Fruit fly (Drosophila melanogaster) whole organism, pupa: ENCODE results near the gene CG7943.

Experiments
- CG10348 ChIP-seq: fragments of 200-800 bp; sonication (Bioruptor generic); IDR thresholded peaks from 2 replicates; pipeline ENCODE4 v1.3.6; 2022; ENCODE audit warnings: missing biosample characterization, missing genetic modification characterization
- CG12605 ChIP-seq: fragments of 200-800 bp; sonication (Bioruptor generic); IDR thresholded peaks from 2 replicates; pipeline ENCODE4 v1.3.6; 2022; ENCODE audit warnings: missing biosample characterization, missing genetic modification characterization
- CG13204 ChIP-seq: fragments of 200-800 bp; sonication (Bioruptor generic); optimal IDR thresholded peaks from 2 replicates; lab custom pipeline; 2018; ENCODE audit warnings: missing biosample characterization, mild to moderate bottlenecking, missing genetic modification characterization, moderate library complexity
- CG14655 ChIP-seq: fragments of 200-800 bp; sonication (Bioruptor generic); optimal IDR thresholded peaks from 3 replicates; lab custom pipeline; 2017; ENCODE audit warnings: mild to moderate bottlenecking, missing biosample characterization, missing genetic modification reagents, missing genetic modification characterization
- CG15710 ChIP-seq: fragments of 200-800 bp; sonication (Bioruptor generic); optimal IDR thresholded peaks from 2 replicates; lab custom pipeline; 2018; ENCODE audit warnings: missing biosample characterization, mild to moderate bottlenecking, missing genetic modification characterization, moderate library complexity
- CG17806 ChIP-seq: fragments of 200-800 bp; sonication (Bioruptor generic); optimal IDR thresholded peaks from 2 replicates; lab custom pipeline; 2018; ENCODE audit warnings: missing biosample characterization, mild to moderate bottlenecking, missing genetic modification characterization, moderate library complexity
- CG32121 ChIP-seq: fragments of 200-800 bp; sonication (Bioruptor generic); IDR thresholded peaks from 2 replicates; pipeline ENCODE4 v1.3.6; 2022; ENCODE audit warnings: missing biosample characterization, missing genetic modification characterization
- CG34367 ChIP-seq: fragments of 200-800 bp; sonication (Bioruptor generic); optimal IDR thresholded peaks from 2 replicates; lab custom pipeline; 2018; ENCODE audit warnings: missing biosample characterization, mild to moderate bottlenecking, missing genetic modification characterization
- CG4496 ChIP-seq: fragments of 200-800 bp; sonication (Bioruptor generic); IDR thresholded peaks from 3 replicates; pipeline ENCODE4 v1.3.6; 2022; ENCODE audit warnings: missing biosample characterization, missing genetic modification characterization
- CG8159 ChIP-seq: fragments of 200-800 bp; sonication (Bioruptor generic); optimal IDR thresholded peaks from 3 replicates; lab custom pipeline; 2018; ENCODE audit warnings: missing biosample characterization, mild to moderate bottlenecking, missing genetic modification characterization, moderate library complexity
- CG8301 ChIP-seq: fragments of 200-800 bp; sonication (Bioruptor generic); optimal IDR thresholded peaks from 2 replicates; lab custom pipeline; 2018; ENCODE audit warnings: missing biosample characterization, mild to moderate bottlenecking, missing genetic modification characterization
- CG9948 ChIP-seq: fragments of 200-800 bp; sonication (Bioruptor generic); optimal IDR thresholded peaks from 2 replicates; lab custom pipeline; 2018; ENCODE audit warnings: missing biosample characterization, mild to moderate bottlenecking, missing genetic modification characterization, moderate library complexity
- D1 ChIP-seq: fragments of 200-800 bp; sonication (Bioruptor generic); optimal IDR thresholded peaks from 2 replicates; lab custom pipeline; 2018; ENCODE audit warnings: missing biosample characterization, mild to moderate bottlenecking, missing genetic modification characterization, moderate library complexity
- EcR ChIP-seq: fragments of 200-800 bp; sonication (Bioruptor generic); optimal IDR thresholded peaks from 3 replicates; lab custom pipeline; 2019; ENCODE audit warnings: missing biosample characterization, missing genetic modification characterization, mild to moderate bottlenecking, moderate library complexity, missing genetic modification reagents
- Ets98B ChIP-seq: fragments of 200-800 bp; sonication (Bioruptor generic); IDR thresholded peaks from 2 replicates; pipeline ENCODE4 v1.3.6; 2022; ENCODE audit warnings: missing biosample characterization, missing genetic modification characterization
- Pif1A ChIP-seq: fragments of 200-800 bp; sonication (Bioruptor generic); optimal IDR thresholded peaks from 3 replicates; lab custom pipeline; 2016; ENCODE audit warnings: missing biosample characterization, missing genetic modification characterization
- Pif1B ChIP-seq: fragments of 200-800 bp; sonication (Bioruptor generic); optimal IDR thresholded peaks from 3 replicates; lab custom pipeline; 2016; ENCODE audit warnings: missing biosample characterization, missing genetic modification characterization
- Snoo ChIP-seq: fragments of 200-800 bp; sonication (Bioruptor generic); optimal IDR thresholded peaks from 3 replicates; lab custom pipeline; 2017; ENCODE audit warnings: missing biosample characterization, mild to moderate bottlenecking, missing genetic modification characterization, inconsistent platforms
- fd96Ca ChIP-seq: fragments of 200-800 bp; sonication (Bioruptor generic); IDR thresholded peaks from 3 replicates; pipeline ENCODE4 v1.3.6; 2022; ENCODE audit warnings: missing biosample characterization, missing genetic modification characterization
- gl ChIP-seq: fragments of 200-800 bp; sonication (Bioruptor generic); optimal IDR thresholded peaks from 2 replicates; lab custom pipeline; 2018; ENCODE audit warnings: missing biosample characterization, mild to moderate bottlenecking, missing genetic modification characterization
- rn ChIP-seq: fragments of 200-800 bp; sonication (Bioruptor generic); IDR thresholded peaks from 2 replicates; pipeline ENCODE4 v1.3.6; 2022; ENCODE audit warnings: missing biosample characterization, missing genetic modification characterization

The CG7943 gene

DNA sequence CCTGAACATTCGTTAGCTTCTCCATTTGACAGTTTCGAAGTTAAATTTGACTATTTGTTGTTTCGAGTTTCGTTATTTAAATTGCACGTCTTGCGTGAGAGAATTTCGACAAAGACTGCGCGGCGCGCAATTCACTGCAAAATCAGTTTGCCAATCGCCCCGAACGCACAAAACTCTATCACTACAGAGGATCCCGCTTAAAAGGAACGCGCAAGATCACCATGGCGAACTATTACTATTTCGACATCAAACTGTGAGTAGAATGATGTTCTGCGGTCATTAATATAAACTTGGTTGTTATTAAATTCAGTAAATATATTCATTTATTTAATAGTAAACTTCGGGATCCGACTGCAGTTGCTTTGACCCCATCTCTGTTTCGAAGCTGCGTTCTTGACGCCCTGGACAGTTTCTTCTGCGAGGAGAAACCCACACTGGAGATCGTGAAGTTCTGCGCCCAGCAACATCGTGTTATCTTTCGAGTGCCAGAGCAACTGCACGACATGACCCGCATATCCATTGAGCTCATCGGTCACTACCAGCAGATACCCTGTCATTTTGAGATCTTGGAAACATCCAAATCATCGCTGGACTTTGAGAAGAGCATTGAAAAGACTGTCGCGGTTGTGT, 9.8 kb downstream of the CG7943 start, which contains the start of the genes Rpp14b and spn-A:
Gene Rpp14b (plus strand): TSS at position 43 of the 630 bp plus-strand sequence.
Gene spn-A (minus strand): TSS at position 123 of the 630 bp plus-strand sequence.
- TF ChIP-seq CG4496 (GFP tag; lab: Robert Waterston, UW) = no peak
- TF ChIP-seq Snoo (tag; lab: Kevin White, UChicago) = peak; percentile 15
- peak; percentile 21 for TF ChIP-seq CG17806 (tag; lab: Kevin White, UChicago)
- no peak for TF ChIP-seq CG34367 (tag; lab: Kevin White, UChicago)
- TF ChIP-seq fd96Ca (GFP tag; lab: Robert Waterston, UW) = peak; percentile 46; the same call in 1 of the 3 replicates
- TF ChIP-seq CG15710 (tag; lab: Kevin White, UChicago) = peak; percentile 43
- TF ChIP-seq Ets98B (GFP tag; lab: Robert Waterston, UW) = peak; percentile 39; the same call in 1 of the 2 replicates
- TF ChIP-seq CG14655 (GFP tag; lab: Kevin White, UChicago) = no peak
- no peak for TF ChIP-seq CG12605 (GFP tag; lab: Robert Waterston, UW)
- TF ChIP-seq CG8159 = no peak

- TF ChIP-seq gl (tag; lab: Kevin White, UChicago) (peak; percentile 61), CG17806 (tag; lab: Kevin White, UChicago) (peak; percentile 82), EcR (GFP tag; lab: Kevin White, UChicago) (no peak), CG13204 (no peak), CG34367 (tag; lab: Kevin White, UChicago) (peak; percentile 82), CG8301 (peak; percentile 73), CG32121 (GFP tag; lab: Robert Waterston, UW) (peak; percentile 85), CG15710 (tag; lab: Kevin White, UChicago) (peak; percentile 83), CG4496 (GFP tag; lab: Robert Waterston, UW) (peak; percentile 90), CG9948 (tag; lab: Kevin White, UChicago) (peak; percentile 64), Pif1B (no peak), Ets98B (GFP tag; lab: Robert Waterston, UW) (peak; percentile 86), CG8159 (peak; percentile 77), Snoo (tag; lab: Kevin White, UChicago) (peak; percentile 74), D1 (tag; lab: Kevin White, UChicago) (no peak), fd96Ca (GFP tag; lab: Robert Waterston, UW) (peak; percentile 77; the same call in 2 of the 3 replicates), CG12605 (GFP tag; lab: Robert Waterston, UW) (peak; percentile 74), rn (peak; percentile 73)
Measured at dm6 chr3R:30056592-30057135, 10.4 kb downstream of the CG7943 start, which contains the start of the genes CG7950 and Rpp14a. Gene CG7950 (plus strand): TSS chr3R:30056859. Gene Rpp14a (plus strand): TSS chr3R:30056859.

dm6 chr3R:30058057-30058868, 12.0 kb downstream of the CG7943 start, which contains the start of gene sima:
Gene sima (plus strand): TSS chr3R:30058311.
- no peak for TF ChIP-seq CG32121 (GFP tag; lab: Robert Waterston, UW)
- TF ChIP-seq CG10348 (GFP tag; lab: Robert Waterston, UW) = no peak
- TF ChIP-seq CG8301 = no peak
- TF ChIP-seq Pif1A (GFP tag; lab: Kevin White, UChicago) = peak; percentile 31
- TF ChIP-seq Ets98B (GFP tag; lab: Robert Waterston, UW) = peak; percentile 64
- TF ChIP-seq CG8159 = peak; percentile 23
- TF ChIP-seq Snoo (tag; lab: Kevin White, UChicago) = peak; percentile 19
- no peak for TF ChIP-seq CG14655 (GFP tag; lab: Kevin White, UChicago)
- TF ChIP-seq EcR (GFP tag; lab: Kevin White, UChicago) = no peak
- 0 out of 3 replicates have a peak, but pooled peaks have one; percentile 8 for TF ChIP-seq CG4496 (GFP tag; lab: Robert Waterston, UW)
- peak; percentile 8 for TF ChIP-seq CG34367 (tag; lab: Kevin White, UChicago)
- peak; percentile 21 for TF ChIP-seq CG17806 (tag; lab: Kevin White, UChicago)

- TF ChIP-seq CG8159 (peak; percentile 31), fd96Ca (GFP tag; lab: Robert Waterston, UW) (no peak), EcR (GFP tag; lab: Kevin White, UChicago) (peak; percentile 85), CG17806 (tag; lab: Kevin White, UChicago) (no peak)
- TF ChIP-seq, all 21 proteins: peak for 2
Measured at dm6 chr3R:30059944-30060343, 13.7 kb downstream of the CG7943 start.

- TF ChIP-seq Pif1A (GFP tag; lab: Kevin White, UChicago) = no peak
- TF ChIP-seq CG32121 (GFP tag; lab: Robert Waterston, UW) = no peak
- TF ChIP-seq CG9948 (tag; lab: Kevin White, UChicago) = no peak
- TF ChIP-seq CG8301 = no peak
- TF ChIP-seq rn = no peak
- no peak for TF ChIP-seq Pif1B
- TF ChIP-seq CG8159 = no peak
- no peak; the same call in 2 of the 3 replicates for TF ChIP-seq CG4496 (GFP tag; lab: Robert Waterston, UW)
- TF ChIP-seq CG14655 (GFP tag; lab: Kevin White, UChicago) = no peak
- no peak for TF ChIP-seq CG12605 (GFP tag; lab: Robert Waterston, UW)
- TF ChIP-seq CG15710 (tag; lab: Kevin White, UChicago) = no peak
- TF ChIP-seq CG13204 = no peak
- TF ChIP-seq gl (tag; lab: Kevin White, UChicago) = no peak
- TF ChIP-seq EcR (GFP tag; lab: Kevin White, UChicago) = no peak
- TF ChIP-seq D1 (tag; lab: Kevin White, UChicago) = no peak
- no peak for TF ChIP-seq CG17806 (tag; lab: Kevin White, UChicago)
- TF ChIP-seq CG10348 (GFP tag; lab: Robert Waterston, UW) = no peak
- no peak for TF ChIP-seq Ets98B (GFP tag; lab: Robert Waterston, UW)
Measured at dm6 chr3R:30060451-30061153, 14.3 kb downstream of the CG7943 start.
